Worm (Caenorhabditis elegans) whole organism, young adult: ENCODE results near the gene C39B10.4.

Source experiments
- F49E8.2 ChIP-seq: sonication (generic microtip); optimal IDR thresholded peaks from 3 replicates; lab custom pipeline; 2017; ENCODE audit warnings: missing genetic modification characterization, mild to moderate bottlenecking, missing compliant biosample characterization, antibody characterized with exemption, moderate library complexity; ENCODE audit not compliant: insufficient read depth
- F55B11.4 ChIP-seq: sonication (generic microtip); optimal IDR thresholded peaks from 2 replicates; lab custom pipeline; 2016; ENCODE audit warnings: missing compliant biosample characterization, missing genetic modification characterization, borderline replicate concordance; ENCODE audit not compliant: insufficient read depth
- F57A8.1 ChIP-seq: fragments of 200-800 bp; sonication (Bioruptor generic); optimal IDR thresholded peaks from 2 replicates; lab custom pipeline; 2018; ENCODE audit warnings: mild to moderate bottlenecking, missing genetic modification characterization, moderate library complexity, missing compliant biosample characterization
- F57C9.4 ChIP-seq: sonication (generic microtip); optimal IDR thresholded peaks from 2 replicates; lab custom pipeline; 2017; ENCODE audit warnings: mild to moderate bottlenecking, missing genetic modification characterization, missing compliant biosample characterization
- Y95B8A.8 ChIP-seq: fragments of 200-800 bp; sonication (Bioruptor generic); IDR thresholded peaks from 2 replicates; pipeline ENCODE4 v1.3.6; 2022; ENCODE audit warnings: missing genetic modification reagents, missing genetic modification characterization, missing compliant biosample characterization
- ZK185.1 ChIP-seq: sonication (generic microtip); optimal IDR thresholded peaks from 2 replicates; lab custom pipeline; 2016; ENCODE audit warnings: mild to moderate bottlenecking, missing genetic modification characterization, missing compliant biosample characterization; ENCODE audit not compliant: poor library complexity, severe bottlenecking
- ama-1 ChIP-seq, 3 experiments: fragments of 150-350 bp in 1 of 3; sonication (generic microtip) in 2 of 3; optimal IDR thresholded peaks; 2 replicates each; lab custom pipeline; 2014 to 2018; ENCODE audit warnings: missing biosample characterization in 2 of 3, missing genetic modification characterization in 2 of 3, missing genetic modification reagents in 2 of 3
- athp-1 ChIP-seq: sonication (generic microtip); optimal IDR thresholded peaks from 2 replicates; lab custom pipeline; 2017; ENCODE audit warnings: mild to moderate bottlenecking, missing genetic modification characterization, missing compliant biosample characterization
- cebp-1 ChIP-seq, 2 experiments: fragments of 200-800 bp in 1 of 2; sonication (Bioruptor generic) in 1 of 2; sonication (generic microtip) in 1 of 2; IDR thresholded peaks in 1 of 2; optimal IDR thresholded peaks in 1 of 2; 2 replicates each; pipeline versions ENCODE4 v1.3.6 to Lab custom; 2017 to 2022; ENCODE audit warnings: missing compliant biosample characterization in 2 of 2, missing genetic modification characterization in 2 of 2, mild to moderate bottlenecking in 1 of 2, missing genetic modification reagents in 1 of 2, moderate library complexity in 1 of 2
- ceh-58 ChIP-seq: fragments of 200-800 bp; sonication (Bioruptor generic); IDR thresholded peaks from 2 replicates; pipeline ENCODE4 v1.3.6; 2022; ENCODE audit warnings: missing genetic modification characterization, missing compliant biosample characterization
- ceh-79 ChIP-seq: sonication (generic microtip); optimal IDR thresholded peaks from 2 replicates; lab custom pipeline; 2017; ENCODE audit warnings: mild to moderate bottlenecking, missing genetic modification characterization, missing compliant biosample characterization
- die-1 ChIP-seq: sonication (generic microtip); optimal IDR thresholded peaks from 2 replicates; lab custom pipeline; 2016; ENCODE audit warnings: missing genotype, mild to moderate bottlenecking, missing genetic modification characterization, missing compliant biosample characterization
- dox-1 ChIP-seq: fragments of 200-800 bp; sonication (Bioruptor generic); IDR thresholded peaks from 2 replicates; pipeline ENCODE4 v1.3.6; 2022; ENCODE audit warnings: missing genetic modification reagents, missing genetic modification characterization, missing compliant biosample characterization
- dpff-1 ChIP-seq: sonication (generic microtip); optimal IDR thresholded peaks from 2 replicates; lab custom pipeline; 2017; ENCODE audit warnings: mild to moderate bottlenecking, missing genetic modification characterization, missing compliant biosample characterization
- dpl-1 ChIP-seq: fragments of 150-350 bp; optimal IDR thresholded peaks from 2 replicates; lab custom pipeline; 2014; ENCODE audit warnings: missing biosample characterization, missing genetic modification reagents, missing genetic modification characterization
- egl-18 ChIP-seq: fragments of 200-800 bp; sonication (Bioruptor generic); IDR thresholded peaks from 2 replicates; pipeline ENCODE4 v1.3.6; 2022; ENCODE audit warnings: missing genetic modification reagents, missing genetic modification characterization, missing compliant biosample characterization
- egrh-3 ChIP-seq: fragments of 200-800 bp; sonication (Bioruptor generic); IDR thresholded peaks from 2 replicates; pipeline ENCODE4 v1.3.6; 2022; ENCODE audit warnings: missing genetic modification reagents, missing genetic modification characterization, missing compliant biosample characterization
- hlh-12 ChIP-seq: sonication (generic microtip); optimal IDR thresholded peaks from 2 replicates; lab custom pipeline; 2016; ENCODE audit warnings: missing genetic modification characterization, missing compliant biosample characterization
- hmg-1.2 ChIP-seq: fragments of 200-800 bp; sonication (Bioruptor generic); IDR thresholded peaks from 2 replicates; pipeline ENCODE4 v1.3.6; 2022; ENCODE audit warnings: missing genetic modification reagents, missing genetic modification characterization, missing compliant biosample characterization
- hrde-1 ChIP-seq: sonication (generic microtip); optimal IDR thresholded peaks from 2 replicates; lab custom pipeline; 2016; ENCODE audit warnings: missing genetic modification characterization, mild to moderate bottlenecking, missing compliant biosample characterization, moderate library complexity, missing genotype, missing genetic modification reagents, borderline replicate concordance
- let-607 ChIP-seq, 2 experiments: fragments of 200-800 bp in 1 of 2; sonication (Bioruptor generic) in 1 of 2; sonication (generic microtip) in 1 of 2; optimal IDR thresholded peaks; 2 replicates each; lab custom pipeline; 2016 to 2018; ENCODE audit warnings: mild to moderate bottlenecking in 2 of 2, missing compliant biosample characterization in 2 of 2, missing genetic modification characterization in 2 of 2, moderate library complexity in 2 of 2, missing genotype in 1 of 2
- lin-54 ChIP-seq: fragments of 200-800 bp; sonication (Bioruptor generic); optimal IDR thresholded peaks from 2 replicates; lab custom pipeline; 2018; ENCODE audit warnings: mild to moderate bottlenecking, missing genetic modification characterization, missing compliant biosample characterization
- lir-1 ChIP-seq: fragments of 200-800 bp; sonication (Bioruptor generic); conservative IDR thresholded peaks from 2 replicates; pipeline ENCODE4 v1.3.6; 2022; ENCODE audit warnings: missing genetic modification reagents, missing genetic modification characterization, missing compliant biosample characterization
- madf-3 ChIP-seq: fragments of 200-800 bp; sonication (Bioruptor generic); IDR thresholded peaks from 2 replicates; pipeline ENCODE4 v1.3.6; 2022; ENCODE audit warnings: missing genetic modification reagents, missing genetic modification characterization, missing compliant biosample characterization
- mcd-1 ChIP-seq: fragments of 200-800 bp; sonication (Bioruptor generic); IDR thresholded peaks from 2 replicates; pipeline ENCODE4 v1.3.6; 2022; ENCODE audit warnings: missing genetic modification reagents, missing genetic modification characterization, missing compliant biosample characterization
- nfya-2 ChIP-seq: fragments of 200-800 bp; sonication (Bioruptor generic); IDR thresholded peaks from 2 replicates; pipeline ENCODE4 v1.3.6; 2022; ENCODE audit warnings: missing genetic modification reagents, missing genetic modification characterization, missing compliant biosample characterization
- nhr-120 ChIP-seq: fragments of 200-800 bp; sonication (Bioruptor generic); IDR thresholded peaks from 2 replicates; pipeline ENCODE4 v1.3.6; 2022; ENCODE audit warnings: missing genetic modification characterization, missing compliant biosample characterization
- snpc-1.3 ChIP-seq: sonication (generic microtip); optimal IDR thresholded peaks from 2 replicates; lab custom pipeline; 2017; ENCODE audit warnings: missing genetic modification characterization, mild to moderate bottlenecking, missing compliant biosample characterization, antibody characterized with exemption, moderate library complexity, missing genotype, missing genetic modification reagents; ENCODE audit not compliant: insufficient read depth
- tbp1 ChIP-seq: fragments of 200-800 bp; sonication (Bioruptor generic); optimal IDR thresholded peaks from 2 replicates; lab custom pipeline; 2018; ENCODE audit warnings: mild to moderate bottlenecking, missing genetic modification characterization, missing compliant biosample characterization
- xnd-1 ChIP-seq: sonication (generic microtip); optimal IDR thresholded peaks from 2 replicates; lab custom pipeline; 2016; ENCODE audit warnings: missing genotype, missing genetic modification reagents, missing genetic modification characterization, missing compliant biosample characterization
- zfh-2 ChIP-seq: fragments of 200-800 bp; sonication (Bioruptor generic); conservative IDR thresholded peaks from 2 replicates; pipeline ENCODE4 v1.3.6; 2022; ENCODE audit warnings: missing genetic modification reagents, missing genetic modification characterization, missing compliant biosample characterization
- ztf-18 ChIP-seq: sonication (generic microtip); optimal IDR thresholded peaks from 2 replicates; lab custom pipeline; 2016; ENCODE audit warnings: missing genotype, mild to moderate bottlenecking, missing genetic modification characterization, missing compliant biosample characterization

The C39B10.4 gene

DNA sequence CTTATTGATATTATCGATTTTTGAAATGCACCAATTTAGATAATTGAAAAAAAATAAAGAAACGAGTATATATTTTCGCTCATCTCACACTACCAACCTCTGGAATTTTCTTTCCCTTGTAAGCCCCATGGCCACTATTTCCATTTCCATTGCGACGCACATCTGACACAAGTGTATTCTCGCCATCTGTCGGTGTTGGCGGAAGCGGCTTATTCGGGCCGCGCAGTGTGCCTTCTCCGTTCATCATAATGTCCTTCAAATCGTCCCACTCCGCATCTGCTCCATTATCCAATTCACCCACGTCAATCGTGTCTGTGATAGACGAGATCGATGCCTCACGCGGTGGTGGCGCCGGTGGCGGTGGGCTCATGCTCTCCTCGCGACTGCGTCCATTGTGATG is 20.1 kb upstream of the C39B10.4 start:
- TF ChIP-seq hlh-12 (tag; lab: Kevin White, UChicago) (no peak), zfh-2 (peak; percentile 63), dpff-1 (tag; lab: Kevin White, UChicago) (no peak)

DNA sequence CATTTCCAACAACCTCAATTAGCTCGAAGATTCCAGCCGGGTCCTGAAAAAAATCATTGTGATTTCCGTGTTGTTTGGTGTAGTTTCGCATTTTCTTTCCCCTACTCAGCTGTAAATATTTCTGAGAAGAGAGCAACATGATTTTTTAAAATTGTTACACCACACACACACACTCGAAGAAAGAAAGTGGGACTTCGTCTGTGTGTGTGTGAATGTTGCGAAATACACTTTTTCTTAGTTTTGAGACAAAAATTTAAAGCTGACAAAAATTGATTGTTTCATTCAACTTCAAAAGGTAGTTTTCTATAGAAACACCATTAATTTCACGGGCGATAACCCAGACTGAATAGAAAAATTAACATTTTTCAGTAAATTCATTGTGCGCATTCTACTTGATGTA is 16.7 kb upstream of the C39B10.4 start:
- TF ChIP-seq lin-54 (GFP tag; lab: Kevin White, UChicago) = no peak
- no peak for TF ChIP-seq dpff-1 (tag; lab: Kevin White, UChicago)
- TF ChIP-seq xnd-1 = no peak
- peak; percentile 58; the same call in 1 of the 2 replicates for TF ChIP-seq cebp-1 (GFP tag; IDR thresholded peaks at IDR 0.05; lab: Robert Waterston, UW)
- TF ChIP-seq cebp-1 (tag; optimal IDR thresholded peaks at IDR 0.05; lab: Kevin White, UChicago) = peak; percentile 90
- no peak for TF ChIP-seq dox-1 (GFP tag; lab: Robert Waterston, UW)

DNA sequence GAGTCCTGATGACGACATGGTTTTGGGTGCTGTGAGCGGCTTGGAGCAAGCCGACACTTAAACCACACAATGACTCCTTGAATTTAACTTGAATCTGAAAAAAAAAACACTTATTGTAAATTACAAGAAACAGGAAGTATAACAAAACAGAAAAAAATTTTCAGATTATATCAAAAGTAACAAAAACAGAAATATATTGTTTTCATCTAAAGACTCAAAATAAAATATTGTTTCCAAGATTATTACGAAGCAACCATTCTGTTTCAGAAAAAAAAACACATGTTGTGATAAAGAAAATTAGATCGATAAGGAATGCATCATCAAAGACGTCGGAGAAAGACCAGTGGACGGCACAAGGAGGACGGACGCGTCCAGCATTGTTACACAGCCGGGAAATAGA is 16.2 kb upstream of the C39B10.4 start, which contains the start of gene mig-15:
Gene mig-15, minus strand, starts transcription at position 101 of the 400 bp plus-strand sequence.
- no peak for TF ChIP-seq athp-1
- no peak for TF ChIP-seq F57A8.1
- no peak for TF ChIP-seq ZK185.1 (tag; lab: Kevin White, UChicago)
- no peak for TF ChIP-seq let-607 (tag; optimal IDR thresholded peaks at IDR 0.05; lab: Kevin White, UChicago)
- no peak for TF ChIP-seq egrh-3 (GFP tag; lab: Robert Waterston, UW)
- no peak for TF ChIP-seq snpc-1.3 (tag; lab: Kevin White, UChicago)

DNA sequence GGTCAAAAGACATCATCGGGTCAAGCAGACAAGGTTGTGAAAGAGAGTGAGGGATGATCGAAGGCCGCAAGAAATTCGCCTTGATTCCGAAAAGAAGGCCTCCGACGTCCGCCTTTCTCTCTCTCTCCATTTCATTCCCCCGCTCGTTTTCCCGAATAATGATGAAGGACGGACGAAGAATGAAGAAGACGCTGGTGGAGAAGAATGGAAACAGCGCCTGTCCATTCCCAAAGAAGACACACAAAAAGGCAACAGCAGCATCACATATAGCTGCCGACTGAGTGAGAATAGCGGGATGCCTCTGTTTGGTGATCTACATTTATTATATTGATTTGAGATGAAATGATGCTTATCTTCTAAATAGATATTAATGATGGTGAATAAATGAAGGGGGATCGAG is 15.6 kb upstream of the C39B10.4 start:
- TF ChIP-seq ama-1 (optimal IDR thresholded peaks at IDR 0.05; lab: Kevin White, UChicago) = no peak
- no peak for TF ChIP-seq ama-1 (GFP tag; optimal IDR thresholded peaks at IDR 0.05; lab: Kevin White, UChicago)
- no peak for TF ChIP-seq ceh-79 (tag; lab: Kevin White, UChicago)
- TF ChIP-seq ZK185.1 (tag; lab: Kevin White, UChicago) = no peak
- no peak for TF ChIP-seq Y95B8A.8 (GFP tag; lab: Robert Waterston, UW)
- TF ChIP-seq dpl-1 (GFP tag; lab: Kevin White, UChicago) = no peak
- TF ChIP-seq nhr-120 = no peak
- no peak for TF ChIP-seq madf-3 (GFP tag; lab: Robert Waterston, UW)
- TF ChIP-seq F57C9.4 (tag; lab: Kevin White, UChicago) = no peak
- no peak for TF ChIP-seq F55B11.4 (tag; lab: Kevin White, UChicago)
- TF ChIP-seq ztf-18 (tag; lab: Kevin White, UChicago) = no peak
- TF ChIP-seq tbp1 (GFP tag; lab: Kevin White, UChicago) = no peak
- no peak for TF ChIP-seq nfya-2 (GFP tag; lab: Robert Waterston, UW)
- no peak for TF ChIP-seq hmg-1.2 (GFP tag; lab: Robert Waterston, UW)
- TF ChIP-seq mcd-1 (GFP tag; lab: Robert Waterston, UW) = no peak
- no peak for TF ChIP-seq lir-1 (GFP tag; lab: Robert Waterston, UW)
- TF ChIP-seq egl-18 (GFP tag; lab: Robert Waterston, UW) = no peak
- TF ChIP-seq ceh-58 (GFP tag; lab: Robert Waterston, UW) = no peak
- TF ChIP-seq F49E8.2 (tag; lab: Kevin White, UChicago) = no peak
- TF ChIP-seq hrde-1 (tag; lab: Kevin White, UChicago) = no peak
- no peak for TF ChIP-seq die-1 (tag; lab: Kevin White, UChicago)
